Fruit fly (Drosophila melanogaster) whole organism, wandering third instar larva: ENCODE results near the gene Vm32E.

Experiments
- Hr78 ChIP-seq: fragments of >200 bp; optimal IDR thresholded peaks from 2 replicates; lab custom pipeline; 2017; ENCODE audit warnings: missing biosample characterization, missing genetic modification characterization
- Hr83 ChIP-seq: fragments of 200-300 bp; sonication (Bioruptor generic); optimal IDR thresholded peaks from 2 replicates; lab custom pipeline; 2016; ENCODE audit warnings: missing biosample characterization, mild to moderate bottlenecking, missing genetic modification characterization, moderate library complexity; ENCODE audit not compliant: poor library complexity, severe bottlenecking
- OdsH ChIP-seq: fragments of 200-800 bp; sonication (Bioruptor generic); optimal IDR thresholded peaks from 2 replicates; lab custom pipeline; 2016; ENCODE audit warnings: missing biosample characterization, mild to moderate bottlenecking, missing genetic modification characterization
- Sp1 ChIP-seq: fragments of 200-800 bp; sonication (Bioruptor generic); optimal IDR thresholded peaks from 3 replicates; lab custom pipeline; 2019; ENCODE audit warnings: missing biosample characterization, mild to moderate bottlenecking, missing genetic modification characterization, moderate library complexity
- jim ChIP-seq: fragments of 175-275, 200-325 bp; sonication (Bioruptor generic); optimal IDR thresholded peaks from 2 replicates; lab custom pipeline; 2016; ENCODE audit warnings: missing biosample characterization, mild to moderate bottlenecking, missing genetic modification characterization
- lola ChIP-seq: fragments of >200 bp; optimal IDR thresholded peaks from 2 replicates; lab custom pipeline; 2017; ENCODE audit warnings: missing biosample characterization, missing genetic modification characterization
- sage ChIP-seq: fragments of 200-800 bp; sonication (Bioruptor generic); optimal IDR thresholded peaks from 2 replicates; lab custom pipeline; 2016; ENCODE audit warnings: missing biosample characterization, mild to moderate bottlenecking, missing genetic modification characterization
- sv ChIP-seq: fragments of 200-800 bp; sonication (Bioruptor generic); optimal IDR thresholded peaks from 3 replicates; lab custom pipeline; 2016; ENCODE audit warnings: missing biosample characterization, missing genetic modification characterization
- woc ChIP-seq: sonication (Bioruptor generic); optimal IDR thresholded peaks from 2 replicates; lab custom pipeline; 2016; ENCODE audit warnings: missing biosample characterization, mild to moderate bottlenecking, missing genetic modification characterization

dm6 chr2L:11130151-11131008 lies 41.1 kb downstream of the Vm32E start, which contains the start of the genes RfC38 and CG4751:
- TF ChIP-seq lola (no peak), jim (GFP tag; lab: Kevin White, UChicago) (no peak), OdsH (GFP tag; lab: Kevin White, UChicago) (no peak), sv (GFP tag; lab: Kevin White, UChicago) (no peak), woc (no peak), Hr78 (GFP tag; lab: Kevin White, UChicago) (no peak), Sp1 (GFP tag; lab: Kevin White, UChicago) (no peak), Hr83 (GFP tag; lab: Kevin White, UChicago) (no peak), sage (GFP tag; lab: Kevin White, UChicago) (no peak)
